Worm (Caenorhabditis elegans) whole organism, late embryonic: Measurements from ENCODE around the gene C01G5.3.

Source experiments
- C08G9.2 ChIP-seq: sonication (generic microtip); optimal IDR thresholded peaks from 2 replicates; lab custom pipeline; 2016; ENCODE audit warnings: mild to moderate bottlenecking, missing genetic modification characterization, moderate library complexity, missing compliant biosample characterization
- C38D4.7 ChIP-seq: fragments of 200-800 bp; sonication (Bioruptor generic); optimal IDR thresholded peaks from 2 replicates; lab custom pipeline; 2018; ENCODE audit warnings: mild to moderate bottlenecking, missing genetic modification characterization, moderate library complexity, missing compliant biosample characterization
- F13H6.1 ChIP-seq: sonication (generic microtip); optimal IDR thresholded peaks from 2 replicates; lab custom pipeline; 2016; ENCODE audit warnings: missing genetic modification characterization, missing compliant biosample characterization
- K02D7.2 ChIP-seq: sonication (generic microtip); optimal IDR thresholded peaks from 2 replicates; lab custom pipeline; 2017; ENCODE audit warnings: mild to moderate bottlenecking, missing genetic modification characterization, missing compliant biosample characterization
- Y22D7AL.16 ChIP-seq: sonication (generic microtip); optimal IDR thresholded peaks from 2 replicates; lab custom pipeline; 2016; ENCODE audit warnings: missing genetic modification characterization, missing compliant biosample characterization
- ahr-1 ChIP-seq: sonication (generic microtip); optimal IDR thresholded peaks from 2 replicates; lab custom pipeline; 2016; ENCODE audit warnings: missing genetic modification characterization, missing compliant biosample characterization
- ama-1 ChIP-seq: fragments of 150-350 bp; optimal IDR thresholded peaks from 2 replicates; lab custom pipeline; 2014
- ceh-14 ChIP-seq: sonication (generic microtip); optimal IDR thresholded peaks from 2 replicates; lab custom pipeline; 2016; ENCODE audit warnings: missing genotype, missing genetic modification characterization, missing compliant biosample characterization
- ceh-18 ChIP-seq: sonication (generic microtip); optimal IDR thresholded peaks from 2 replicates; lab custom pipeline; 2016; ENCODE audit warnings: missing genetic modification characterization, missing compliant biosample characterization
- ceh-24 ChIP-seq: sonication (generic microtip); optimal IDR thresholded peaks from 2 replicates; lab custom pipeline; 2016; ENCODE audit warnings: mild to moderate bottlenecking, missing genetic modification characterization, missing compliant biosample characterization
- ceh-30 ChIP-seq: fragments of 150-350 bp; optimal IDR thresholded peaks from 2 replicates; lab custom pipeline; 2014; ENCODE audit warnings: missing biosample characterization, missing genetic modification characterization
- ceh-31 ChIP-seq: sonication (generic microtip); optimal IDR thresholded peaks from 2 replicates; lab custom pipeline; 2016; ENCODE audit warnings: missing genetic modification characterization, missing compliant biosample characterization
- ceh-34 ChIP-seq: sonication (generic microtip); optimal IDR thresholded peaks from 2 replicates; lab custom pipeline; 2016; ENCODE audit warnings: mild to moderate bottlenecking, missing genetic modification characterization, missing compliant biosample characterization
- ceh-9 ChIP-seq: sonication (generic microtip); optimal IDR thresholded peaks from 2 replicates; lab custom pipeline; 2016; ENCODE audit warnings: mild to moderate bottlenecking, missing genetic modification characterization, inconsistent platforms, missing compliant biosample characterization
- che-1 ChIP-seq: sonication (generic microtip); optimal IDR thresholded peaks from 2 replicates; lab custom pipeline; 2016; ENCODE audit warnings: mild to moderate bottlenecking, missing genetic modification characterization, missing compliant biosample characterization
- dmd-4 ChIP-seq: sonication (generic microtip); optimal IDR thresholded peaks from 2 replicates; lab custom pipeline; 2016; ENCODE audit warnings: borderline replicate concordance, missing genetic modification characterization, missing compliant biosample characterization
- elt-2 ChIP-seq: sonication (generic microtip); optimal IDR thresholded peaks from 2 replicates; lab custom pipeline; 2016; ENCODE audit warnings: missing genetic modification reagents, missing genetic modification characterization, missing compliant biosample characterization
- elt-4 ChIP-seq: sonication (generic microtip); optimal IDR thresholded peaks from 2 replicates; lab custom pipeline; 2016; ENCODE audit warnings: missing genetic modification characterization, missing compliant biosample characterization
- gmeb-2 ChIP-seq: sonication (generic microtip); optimal IDR thresholded peaks from 2 replicates; lab custom pipeline; 2016; ENCODE audit warnings: missing genetic modification characterization, inconsistent platforms, missing compliant biosample characterization
- hlh-30 ChIP-seq: sonication (generic microtip); optimal IDR thresholded peaks from 2 replicates; lab custom pipeline; 2017; ENCODE audit warnings: antibody characterized with exemption, missing genetic modification characterization, missing compliant biosample characterization; ENCODE audit not compliant: insufficient read depth
- hlh-6 ChIP-seq: sonication (generic microtip); optimal IDR thresholded peaks from 2 replicates; lab custom pipeline; 2016; ENCODE audit warnings: missing genotype, missing genetic modification characterization, missing compliant biosample characterization
- hlh-8 ChIP-seq: sonication (generic microtip); optimal IDR thresholded peaks from 2 replicates; lab custom pipeline; 2016; ENCODE audit warnings: missing genotype, missing genetic modification characterization, missing compliant biosample characterization
- lin-11 ChIP-seq: fragments of 200-800 bp; sonication (Bioruptor generic); optimal IDR thresholded peaks from 2 replicates; lab custom pipeline; 2018; ENCODE audit warnings: mild to moderate bottlenecking, missing genetic modification characterization, missing compliant biosample characterization
- mec-3 ChIP-seq: sonication (generic microtip); optimal IDR thresholded peaks from 2 replicates; lab custom pipeline; 2016; ENCODE audit warnings: borderline replicate concordance, missing genetic modification characterization, missing compliant biosample characterization
- npax-4 ChIP-seq: sonication (generic microtip); optimal IDR thresholded peaks from 2 replicates; lab custom pipeline; 2016; ENCODE audit warnings: missing genetic modification characterization, missing compliant biosample characterization
- odd-2 ChIP-seq: sonication (generic microtip); optimal IDR thresholded peaks from 2 replicates; lab custom pipeline; 2017; ENCODE audit warnings: antibody characterized with exemption, mild to moderate bottlenecking, missing genetic modification characterization, missing compliant biosample characterization
- pax-1 ChIP-seq: fragments of 150-350 bp; optimal IDR thresholded peaks from 2 replicates; lab custom pipeline; 2014; ENCODE audit warnings: missing biosample characterization, missing genetic modification characterization
- pha-2 ChIP-seq: sonication (generic microtip); optimal IDR thresholded peaks from 2 replicates; lab custom pipeline; 2017; ENCODE audit warnings: mild to moderate bottlenecking, missing genetic modification characterization, missing compliant biosample characterization
- pros-1 ChIP-seq: fragments of 150-350 bp; optimal IDR thresholded peaks from 2 replicates; lab custom pipeline; 2014; ENCODE audit warnings: missing biosample characterization, missing genetic modification reagents, missing genetic modification characterization
- rnt-1 ChIP-seq: sonication (generic microtip); optimal IDR thresholded peaks from 2 replicates; lab custom pipeline; 2016; ENCODE audit warnings: missing genetic modification characterization, missing compliant biosample characterization
- sox-4 ChIP-seq: sonication (generic microtip); optimal IDR thresholded peaks from 2 replicates; lab custom pipeline; 2017; ENCODE audit warnings: mild to moderate bottlenecking, missing genetic modification characterization, inconsistent platforms, missing compliant biosample characterization
- syd-9 ChIP-seq: sonication (generic microtip); optimal IDR thresholded peaks from 2 replicates; lab custom pipeline; 2016; ENCODE audit warnings: mild to moderate bottlenecking, missing genetic modification characterization, moderate library complexity, missing compliant biosample characterization
- tbx-2 ChIP-seq: sonication (generic microtip); optimal IDR thresholded peaks from 2 replicates; lab custom pipeline; 2016; ENCODE audit warnings: missing genetic modification characterization, missing compliant biosample characterization
- tbx-7 ChIP-seq: sonication (generic microtip); optimal IDR thresholded peaks from 2 replicates; lab custom pipeline; 2016; ENCODE audit warnings: missing genotype, missing genetic modification characterization, missing compliant biosample characterization
- ttx-3 ChIP-seq: sonication (generic microtip); optimal IDR thresholded peaks from 2 replicates; lab custom pipeline; 2016; ENCODE audit warnings: missing genetic modification reagents, missing genetic modification characterization, missing compliant biosample characterization
- unc-3 ChIP-seq, 2 experiments: fragments of 200-800 bp in 1 of 2; sonication (Bioruptor generic) in 1 of 2; sonication (generic microtip) in 1 of 2; conservative IDR thresholded peaks in 1 of 2; optimal IDR thresholded peaks in 1 of 2; 2 replicates each; pipeline versions ENCODE4 v1.3.6 to Lab custom; 2016 to 2022; ENCODE audit warnings: missing compliant biosample characterization in 2 of 2, missing genetic modification characterization in 2 of 2, missing genetic modification reagents in 1 of 2
- zip-5 ChIP-seq: sonication (generic microtip); optimal IDR thresholded peaks from 2 replicates; lab custom pipeline; 2016; ENCODE audit warnings: missing genetic modification characterization, missing compliant biosample characterization

The C01G5.3 gene

ce11 chrIV:6556624-6557368, 20.8 kb downstream of the C01G5.3 start, which contains the start of gene try-3 (continued):
- TF ChIP-seq sox-4 (tag; lab: Kevin White, UChicago) (peak; percentile 55), hlh-6 (tag; lab: Kevin White, UChicago) (no peak), ama-1 (lab: Kevin White, UChicago) (no peak), che-1 (tag; lab: Kevin White, UChicago) (peak; percentile 59), npax-4 (tag; lab: Kevin White, UChicago) (no peak), ceh-9 (no peak), ceh-34 (tag; lab: Kevin White, UChicago) (peak; percentile 24), elt-2 (tag; lab: Kevin White, UChicago) (peak; percentile 77), gmeb-2 (tag; lab: Kevin White, UChicago) (peak; percentile 51), mec-3 (tag; lab: Kevin White, UChicago) (no peak), C08G9.2 (peak; percentile 17), tbx-2 (tag; lab: Kevin White, UChicago) (peak; percentile 49), Y22D7AL.16 (tag; lab: Kevin White, UChicago) (no peak), rnt-1 (tag; lab: Kevin White, UChicago) (no peak), F13H6.1 (tag; lab: Kevin White, UChicago) (no peak), ahr-1 (peak; percentile 16), pros-1 (tag; lab: Kevin White, UChicago) (peak; percentile 23), hlh-8 (peak; percentile 5), elt-4 (no peak), unc-3 (GFP tag; conservative IDR thresholded peaks at IDR 0.05; lab: Robert Waterston, UW) (peak; percentile 43; the same call in 1 of the 2 replicates), unc-3 (tag; optimal IDR thresholded peaks at IDR 0.05; lab: Kevin White, UChicago) (peak; percentile 31), ceh-18 (tag; lab: Kevin White, UChicago) (peak; percentile 17), dmd-4 (tag; lab: Kevin White, UChicago) (no peak), ttx-3 (tag; lab: Kevin White, UChicago) (peak; percentile 42)

- TF ChIP-seq lin-11 (tag; lab: Kevin White, UChicago) (no peak), zip-5 (tag; lab: Kevin White, UChicago) (no peak), ceh-31 (no peak), tbx-2 (tag; lab: Kevin White, UChicago) (no peak), ahr-1 (no peak), hlh-8 (no peak), ceh-30 (tag; lab: Kevin White, UChicago) (no peak), ceh-24 (tag; lab: Kevin White, UChicago) (no peak), C38D4.7 (GFP tag; lab: Kevin White, UChicago) (no peak)
Observed at ce11 chrIV:6560434-6560833, 24.4 kb downstream of the C01G5.3 start, which contains the start of gene best-9. Gene best-9, plus strand, starts transcription at chrIV:6560734.

DNA sequence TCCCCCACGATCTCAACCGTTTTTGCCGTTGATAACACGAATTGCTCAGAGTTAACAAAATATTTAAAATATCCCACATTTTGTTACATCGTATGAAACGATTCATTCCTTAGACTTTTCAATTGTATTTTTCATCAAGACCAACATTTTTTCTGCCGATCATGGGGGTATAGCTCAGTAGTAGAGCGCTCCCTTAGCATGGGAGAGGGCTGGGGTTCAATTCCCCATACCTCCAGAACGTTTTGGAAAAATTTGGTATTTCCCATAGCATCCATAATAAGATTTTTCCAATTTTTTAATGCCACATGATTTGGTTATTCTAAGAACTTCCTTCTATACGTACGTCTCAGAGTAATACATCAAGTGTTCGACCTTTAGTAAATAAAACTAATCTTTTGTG, 26.0 kb downstream of the C01G5.3 start:
- no peak for TF ChIP-seq hlh-30 (tag; lab: Kevin White, UChicago)
- no peak for TF ChIP-seq ceh-14
- no peak for TF ChIP-seq sox-4 (tag; lab: Kevin White, UChicago)
- TF ChIP-seq, all 69 proteins: peak for 0

ce11 chrIV:6565605-6566004, 29.6 kb downstream of the C01G5.3 start:
- TF ChIP-seq ahr-1 (no peak), syd-9 (tag; lab: Kevin White, UChicago) (no peak), lin-11 (tag; lab: Kevin White, UChicago) (no peak), pax-1 (tag; lab: Kevin White, UChicago) (no peak), ama-1 (lab: Kevin White, UChicago) (no peak), pros-1 (tag; lab: Kevin White, UChicago) (no peak), odd-2 (tag; lab: Kevin White, UChicago) (no peak), ceh-31 (no peak), mec-3 (tag; lab: Kevin White, UChicago) (no peak), pha-2 (tag; lab: Kevin White, UChicago) (no peak), tbx-7 (no peak), ceh-24 (tag; lab: Kevin White, UChicago) (no peak), K02D7.2 (no peak), ceh-9 (no peak)
